Worm (Caenorhabditis elegans): Measurements from ENCODE around the gene T26C11.8.

ce11 chrX:1901480-1901879 lies 41.0 kb downstream of the T26C11.8 start:
- no peak for TF ChIP-seq cog-1 (tag; optimal IDR thresholded peaks at IDR 0.05)
- TF ChIP-seq T22C8.4 (GFP tag; IDR thresholded peaks at IDR 0.05), result no peak
- no peak for TF ChIP-seq flt-1 (GFP tag; IDR thresholded peaks at IDR 0.05)
- no peak for TF ChIP-seq ref-1 (GFP tag; conservative IDR thresholded peaks at IDR 0.05)
- TF ChIP-seq klf-2 (GFP tag; conservative IDR thresholded peaks at IDR 0.05), result no peak
